ENCODE assay signal across 3 worm cellular contexts in the genomic region with DNA sequence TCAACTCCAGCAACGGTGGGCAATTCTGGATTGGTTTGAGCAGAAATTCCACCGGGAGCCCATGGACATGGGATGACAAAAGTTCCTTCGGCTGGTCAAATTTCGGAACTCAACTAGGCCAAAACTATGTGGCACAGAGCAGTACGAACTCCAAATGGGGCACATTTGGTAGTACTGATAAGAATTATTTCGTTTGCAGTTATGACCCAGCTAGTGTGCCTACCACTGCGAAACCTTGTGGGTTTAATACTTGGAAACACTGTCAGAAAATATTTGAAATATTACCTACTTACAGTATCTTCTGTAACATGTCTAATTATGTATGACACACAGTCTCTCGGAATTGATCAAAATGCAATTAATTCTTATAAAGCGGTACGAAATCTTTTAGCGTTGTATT.
TF ChIP-seq lines count a peak whose summit lies in the region.

No protein-coding gene starts in this region.

TF ChIP-seq in whole organism, L1 larva, 84 proteins besides CTCF, POLR2A, EP300 and RAD21:
- TF ChIP-seq elt-2 (tag; optimal IDR thresholded peaks at IDR 0.05; lab: Kevin White, UChicago) (no peak), alr-1 (tag; optimal IDR thresholded peaks at IDR 0.05; lab: Kevin White, UChicago; ENCODE audit: borderline replicate concordance) (peak; percentile 85)

TF ChIP-seq in whole organism, L4 larva, 104 proteins besides CTCF, POLR2A, EP300 and RAD21:
- TF ChIP-seq daf-16 (GFP tag; optimal IDR thresholded peaks at IDR 0.05; lab: Kevin White, UChicago) (no peak), daf-16 (tag; optimal IDR thresholded peaks at IDR 0.05; lab: Kevin White, UChicago) (peak; percentile 5), aha-1 (tag; lab: Kevin White, UChicago) (peak; percentile 84), lir-3 (tag; optimal IDR thresholded peaks at IDR 0.05; lab: Kevin White, UChicago) (no peak), nhr-102 (tag; optimal IDR thresholded peaks at IDR 0.05; lab: Kevin White, UChicago) (no peak), arid-1 (GFP tag; conservative IDR thresholded peaks at IDR 0.05; lab: Robert Waterston, UW) (no peak), zip-2 (tag; optimal IDR thresholded peaks at IDR 0.05; lab: Kevin White, UChicago) (no peak), pqm-1 (tag; optimal IDR thresholded peaks at IDR 0.05; lab: Kevin White, UChicago) (peak; percentile 70), nhr-28 (tag; optimal IDR thresholded peaks at IDR 0.05; lab: Kevin White, UChicago) (peak; percentile 5), hif-1 (tag; optimal IDR thresholded peaks at IDR 0.05; lab: Kevin White, UChicago) (no peak), mxl-2 (GFP tag; conservative IDR thresholded peaks at IDR 0.05; lab: Robert Waterston, UW) (no peak), nhr-76 (tag; optimal IDR thresholded peaks at IDR 0.05; lab: Kevin White, UChicago) (no peak), lsy-2 (tag; optimal IDR thresholded peaks at IDR 0.05; lab: Kevin White, UChicago) (no peak)

TF ChIP-seq in whole organism, young adult, 124 proteins besides CTCF, POLR2A, EP300 and RAD21:
- TF ChIP-seq zim-3 (tag; optimal IDR thresholded peaks at IDR 0.05; lab: Kevin White, UChicago), result no peak
- TF ChIP-seq nhr-80 (tag; optimal IDR thresholded peaks at IDR 0.05; lab: Kevin White, UChicago), result peak; percentile 58
- no peak for TF ChIP-seq tbx-9 (tag; optimal IDR thresholded peaks at IDR 0.05; lab: Kevin White, UChicago; ENCODE audit: borderline replicate concordance)
